Worm (Caenorhabditis elegans): Measurements from ENCODE around the gene gst-17.
A peak's percentile ranks its signal among the peaks of the same experiment; 100 is the strongest.

gst-17 gene

ce11 chrII:13596505-13596977, 34.0 kb downstream of the gst-17 start, which contains the start of the genes fbxc-23 and csc-1 (continued):
- no peak for TF ChIP-seq rec-8 (tag; optimal IDR thresholded peaks at IDR 0.05)
- TF ChIP-seq B0019.2 (GFP tag; conservative IDR thresholded peaks at IDR 0.05): peak; percentile 47; the same call in 1 of the 2 replicates
- TF ChIP-seq F33H1.4 (GFP tag; IDR thresholded peaks at IDR 0.05): peak; percentile 74
- no peak for TF ChIP-seq cebp-1 (GFP tag; IDR thresholded peaks at IDR 0.05)
- peak; percentile 34 for TF ChIP-seq cebp-1 (tag; optimal IDR thresholded peaks at IDR 0.05)
- peak; percentile 44; the same call in 1 of the 2 replicates for TF ChIP-seq Y95B8A.8 (GFP tag; IDR thresholded peaks at IDR 0.05)
- no peak for TF ChIP-seq ztf-28 (GFP tag; IDR thresholded peaks at IDR 0.05)
- peak; percentile 92 for TF ChIP-seq lsl-1 (GFP tag; optimal IDR thresholded peaks at IDR 0.05)
- peak; percentile 62 for TF ChIP-seq F49E8.2 (tag; optimal IDR thresholded peaks at IDR 0.05; ENCODE audit: insufficient read depth)
- peak; percentile 61; the same call in 1 of the 2 replicates for TF ChIP-seq rcor-1 (GFP tag; IDR thresholded peaks at IDR 0.05)
- no peak for TF ChIP-seq nhr-27 (tag; optimal IDR thresholded peaks at IDR 0.05)
- TF ChIP-seq snpc-1.1 (tag; optimal IDR thresholded peaks at IDR 0.05; ENCODE audit: insufficient read depth): peak; percentile 65
- TF ChIP-seq tlf-1 (GFP tag; optimal IDR thresholded peaks at IDR 0.05): peak; percentile 41
- TF ChIP-seq dox-1 (GFP tag; IDR thresholded peaks at IDR 0.05): peak; percentile 67
- peak; percentile 49; the same call in 1 of the 2 replicates for TF ChIP-seq hmg-1.2 (GFP tag; IDR thresholded peaks at IDR 0.05)
- peak; percentile 100 for TF ChIP-seq madf-6 (GFP tag; IDR thresholded peaks at IDR 0.05)
- peak in 2 of 3 experiments; percentile 77 to 78 for TF ChIP-seq lin-35 (GFP tag; optimal IDR thresholded peaks at IDR 0.05)
- peak; percentile 92 for TF ChIP-seq xnd-1 (tag; optimal IDR thresholded peaks at IDR 0.05)

DNA sequence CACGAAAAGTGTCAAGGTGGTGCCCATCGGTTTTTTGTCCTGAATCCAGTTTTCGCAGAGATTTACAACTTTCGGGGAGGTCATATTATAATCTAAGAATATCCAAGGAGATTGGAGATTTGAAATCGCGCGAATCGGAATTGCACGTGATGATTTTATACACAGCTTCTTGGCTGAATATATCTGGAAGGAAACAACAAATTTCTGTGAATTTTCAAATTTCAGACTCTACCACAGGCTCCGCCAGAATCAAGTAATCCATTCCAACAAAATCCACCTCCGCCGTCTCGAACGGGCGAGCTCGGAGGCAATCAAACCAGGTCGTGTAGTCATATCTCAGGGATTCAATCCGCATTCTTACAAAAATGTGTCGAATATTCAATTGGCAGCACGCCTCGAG, 35.3 kb downstream of the gst-17 start:
- TF ChIP-seq somi-1 (GFP tag; optimal IDR thresholded peaks at IDR 0.05) (no peak), nhr-90 (tag; optimal IDR thresholded peaks at IDR 0.05) (no peak), snpc-4 (GFP tag; optimal IDR thresholded peaks at IDR 0.05) (no peak), snpc-4 (tag; optimal IDR thresholded peaks at IDR 0.05) (no peak), nhr-80 (tag; optimal IDR thresholded peaks at IDR 0.05) (no peak), snpc-3.4 (tag; optimal IDR thresholded peaks at IDR 0.05) (no peak), gei-17 (GFP tag; optimal IDR thresholded peaks at IDR 0.05) (no peak), rpc-1 (optimal IDR thresholded peaks at IDR 0.05) (no peak), rpc-1 (tag; optimal IDR thresholded peaks at IDR 0.05) (no peak), F10E7.11 (tag; optimal IDR thresholded peaks at IDR 0.05) (no peak), T26A5.8 (tag; optimal IDR thresholded peaks at IDR 0.05) (no peak), mxl-1 (tag; optimal IDR thresholded peaks at IDR 0.05) (no peak), xnd-1 (tag; optimal IDR thresholded peaks at IDR 0.05) (no peak), ceh-79 (tag; optimal IDR thresholded peaks at IDR 0.05) (no peak), ztf-28 (GFP tag; IDR thresholded peaks at IDR 0.05) (no peak)

DNA sequence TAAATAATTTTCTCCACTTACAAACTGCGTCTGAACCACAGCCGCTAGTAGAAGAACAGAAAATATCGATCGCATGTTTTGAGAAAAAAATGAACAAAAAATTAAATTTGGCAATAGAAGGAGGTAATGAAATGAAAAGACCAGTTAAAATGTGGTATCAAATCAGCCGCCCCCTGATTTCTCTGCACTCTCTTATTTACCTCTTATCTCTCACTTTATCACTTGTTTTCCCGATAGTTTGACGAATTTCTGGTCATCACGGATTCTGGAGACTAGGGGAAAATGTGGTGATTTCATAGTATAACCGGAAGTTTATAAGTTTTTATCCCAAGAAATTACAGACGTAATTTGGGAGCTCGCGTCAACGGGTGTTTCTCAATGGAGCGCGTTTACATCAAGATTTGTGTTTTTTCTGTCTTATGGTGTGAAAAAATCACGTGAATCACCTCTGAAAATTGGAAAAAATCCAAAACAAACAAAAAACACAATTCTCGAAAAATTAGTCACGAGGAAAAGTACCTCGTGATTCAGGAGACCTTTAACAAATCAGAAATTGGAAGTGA, 36.9 kb downstream of the gst-17 start, which contains the start of gene clec-146:
Gene clec-146 (minus strand): TSS at position 116 of the 563 bp plus-strand sequence.
- TF ChIP-seq lsl-1 (GFP tag; optimal IDR thresholded peaks at IDR 0.05) (no peak), hmg-1.2 (GFP tag; IDR thresholded peaks at IDR 0.05) (peak; percentile 62; the same call in 1 of the 2 replicates)

ce11 chrII:13590461-13590860, 40.1 kb downstream of the gst-17 start, which contains the start of gene clec-145:
Gene clec-145, minus strand, starts transcription at chrII:13590561.
- TF ChIP-seq Y56A3A.18 (GFP tag; IDR thresholded peaks at IDR 0.05) (no peak), die-1 (tag; optimal IDR thresholded peaks at IDR 0.05) (no peak), ekl-4 (GFP tag; IDR thresholded peaks at IDR 0.05) (no peak), attf-6 (GFP tag; IDR thresholded peaks at IDR 0.05) (no peak), repo-1 (tag; optimal IDR thresholded peaks at IDR 0.05) (no peak), ztf-6 (GFP tag; IDR thresholded peaks at IDR 0.05) (no peak), sdz-38 (tag; optimal IDR thresholded peaks at IDR 0.05) (no peak), snpc-1.3 (tag; optimal IDR thresholded peaks at IDR 0.05; ENCODE audit: insufficient read depth) (no peak), ceh-40 (GFP tag; IDR thresholded peaks at IDR 0.05) (no peak), aptf-3 (GFP tag; IDR thresholded peaks at IDR 0.05) (no peak)
